Worm (Caenorhabditis elegans): ENCODE data around the gene R160.12.

ce11 chrX:4395073-4395850 is 17.7 kb upstream of the R160.12 start:
- TF ChIP-seq flt-1 (GFP tag; IDR thresholded peaks at IDR 0.05) (no peak), ztf-23 (GFP tag; IDR thresholded peaks at IDR 0.05) (peak; percentile 48; the same call in 1 of the 2 replicates), T22C8.4 (GFP tag; IDR thresholded peaks at IDR 0.05) (no peak), klf-2 (GFP tag; conservative IDR thresholded peaks at IDR 0.05) (no peak), ref-1 (GFP tag; conservative IDR thresholded peaks at IDR 0.05) (no peak), cog-1 (tag; optimal IDR thresholded peaks at IDR 0.05) (peak; percentile 54), med-1 (GFP tag; optimal IDR thresholded peaks at IDR 0.05; ENCODE audit: insufficient read depth) (no peak)

Measured in whole organism, midembryonic.